Worm (Caenorhabditis elegans) whole organism, young adult: ENCODE results near the gene dkf-2.
A peak's percentile ranks its signal among the peaks of the same experiment; 100 is the strongest.

ENCODE experiments used
- C06A6.2 ChIP-seq: fragments of 200-800 bp; sonication (Bioruptor generic); conservative IDR thresholded peaks from 2 replicates; pipeline ENCODE4 v1.3.6; 2022; ENCODE audit warnings: missing genetic modification characterization, missing compliant biosample characterization
- C17E4.6 ChIP-seq: fragments of 200-800 bp; sonication (Bioruptor generic); IDR thresholded peaks from 2 replicates; pipeline ENCODE4 v1.3.6; 2022; ENCODE audit warnings: missing genetic modification reagents, missing genetic modification characterization, missing compliant biosample characterization
- F33H1.4 ChIP-seq: fragments of 200-800 bp; sonication (Bioruptor generic); IDR thresholded peaks from 2 replicates; pipeline ENCODE4 v1.3.6; 2022; ENCODE audit warnings: missing genetic modification reagents, missing genetic modification characterization, missing compliant biosample characterization
- F55B11.4 ChIP-seq: sonication (generic microtip); optimal IDR thresholded peaks from 2 replicates; lab custom pipeline; 2016; ENCODE audit warnings: missing compliant biosample characterization, missing genetic modification characterization, borderline replicate concordance; ENCODE audit not compliant: insufficient read depth
- athp-1 ChIP-seq: sonication (generic microtip); optimal IDR thresholded peaks from 2 replicates; lab custom pipeline; 2017; ENCODE audit warnings: mild to moderate bottlenecking, missing genetic modification characterization, missing compliant biosample characterization
- attf-5 ChIP-seq: fragments of 200-800 bp; sonication (Bioruptor generic); optimal IDR thresholded peaks from 2 replicates; lab custom pipeline; 2018; ENCODE audit warnings: mild to moderate bottlenecking, missing genetic modification characterization, missing compliant biosample characterization
- bed-1 ChIP-seq: fragments of 200-800 bp; sonication (Bioruptor generic); IDR thresholded peaks from 2 replicates; pipeline ENCODE4 v1.3.6; 2022; ENCODE audit warnings: missing genetic modification reagents, missing genetic modification characterization, missing compliant biosample characterization
- cebp-1 ChIP-seq, 2 experiments: fragments of 200-800 bp in 1 of 2; sonication (Bioruptor generic) in 1 of 2; sonication (generic microtip) in 1 of 2; IDR thresholded peaks in 1 of 2; optimal IDR thresholded peaks in 1 of 2; 2 replicates each; pipeline versions ENCODE4 v1.3.6 to Lab custom; 2017 to 2022; ENCODE audit warnings: missing compliant biosample characterization in 2 of 2, missing genetic modification characterization in 2 of 2, mild to moderate bottlenecking in 1 of 2, missing genetic modification reagents in 1 of 2, moderate library complexity in 1 of 2
- ceh-79 ChIP-seq: sonication (generic microtip); optimal IDR thresholded peaks from 2 replicates; lab custom pipeline; 2017; ENCODE audit warnings: mild to moderate bottlenecking, missing genetic modification characterization, missing compliant biosample characterization
- ceh-91 ChIP-seq: fragments of 200-800 bp; sonication (Bioruptor generic); IDR thresholded peaks from 2 replicates; pipeline ENCODE4 v1.3.6; 2022; ENCODE audit warnings: missing genetic modification reagents, missing genetic modification characterization, missing compliant biosample characterization
- die-1 ChIP-seq: sonication (generic microtip); optimal IDR thresholded peaks from 2 replicates; lab custom pipeline; 2016; ENCODE audit warnings: missing genotype, mild to moderate bottlenecking, missing genetic modification characterization, missing compliant biosample characterization
- dox-1 ChIP-seq: fragments of 200-800 bp; sonication (Bioruptor generic); IDR thresholded peaks from 2 replicates; pipeline ENCODE4 v1.3.6; 2022; ENCODE audit warnings: missing genetic modification reagents, missing genetic modification characterization, missing compliant biosample characterization
- dpl-1 ChIP-seq: fragments of 150-350 bp; optimal IDR thresholded peaks from 2 replicates; lab custom pipeline; 2014; ENCODE audit warnings: missing biosample characterization, missing genetic modification reagents, missing genetic modification characterization
- ekl-4 ChIP-seq: fragments of 200-800 bp; sonication (Bioruptor generic); IDR thresholded peaks from 2 replicates; pipeline ENCODE4 v1.3.6; 2022; ENCODE audit warnings: missing genetic modification reagents, missing genetic modification characterization, missing compliant biosample characterization
- hrde-1 ChIP-seq: sonication (generic microtip); optimal IDR thresholded peaks from 2 replicates; lab custom pipeline; 2016; ENCODE audit warnings: missing genetic modification characterization, mild to moderate bottlenecking, missing compliant biosample characterization, moderate library complexity, missing genotype, missing genetic modification reagents, borderline replicate concordance
- lin-40 ChIP-seq: sonication (generic microtip); optimal IDR thresholded peaks from 2 replicates; lab custom pipeline; 2016; ENCODE audit warnings: missing genetic modification characterization, mild to moderate bottlenecking, missing compliant biosample characterization, missing genotype, missing genetic modification reagents
- lsl-1 ChIP-seq: fragments of 200-800 bp; sonication (Bioruptor generic); optimal IDR thresholded peaks from 2 replicates; lab custom pipeline; 2018; ENCODE audit warnings: mild to moderate bottlenecking, missing genetic modification characterization, moderate library complexity, missing compliant biosample characterization
- lsy-27 ChIP-seq: sonication (generic microtip); optimal IDR thresholded peaks from 2 replicates; lab custom pipeline; 2017; ENCODE audit warnings: missing genetic modification characterization, mild to moderate bottlenecking, missing compliant biosample characterization, antibody characterized with exemption, missing genotype, borderline replicate concordance; ENCODE audit not compliant: insufficient read depth
- mcd-1 ChIP-seq: fragments of 200-800 bp; sonication (Bioruptor generic); IDR thresholded peaks from 2 replicates; pipeline ENCODE4 v1.3.6; 2022; ENCODE audit warnings: missing genetic modification reagents, missing genetic modification characterization, missing compliant biosample characterization
- mel-28 ChIP-seq: sonication (generic microtip); optimal IDR thresholded peaks from 2 replicates; lab custom pipeline; 2016; ENCODE audit warnings: borderline replicate concordance, mild to moderate bottlenecking, missing genetic modification characterization, missing compliant biosample characterization
- nfyb-1 ChIP-seq: fragments of 200-800 bp; sonication (Bioruptor generic); IDR thresholded peaks from 2 replicates; pipeline ENCODE4 v1.3.6; 2022; ENCODE audit warnings: missing genetic modification reagents, missing genetic modification characterization, missing compliant biosample characterization
- nhr-90 ChIP-seq: sonication (generic microtip); optimal IDR thresholded peaks from 2 replicates; lab custom pipeline; 2016; ENCODE audit warnings: missing genotype, mild to moderate bottlenecking, missing genetic modification characterization, missing compliant biosample characterization
- pha-4 ChIP-seq: fragments of 150-350 bp; sonication (generic microtip); optimal IDR thresholded peaks from 2 replicates; lab custom pipeline; 2014; ENCODE audit warnings: missing biosample characterization, missing genetic modification reagents, missing genetic modification characterization
- sptf-2 ChIP-seq: fragments of 200-800 bp; sonication (Bioruptor generic); optimal IDR thresholded peaks from 2 replicates; lab custom pipeline; 2018; ENCODE audit warnings: mild to moderate bottlenecking, missing genetic modification characterization, missing compliant biosample characterization
- unc-130 ChIP-seq: sonication (generic microtip); optimal IDR thresholded peaks from 2 replicates; lab custom pipeline; 2016; ENCODE audit warnings: missing genetic modification reagents, missing genetic modification characterization, missing compliant biosample characterization
- xnd-1 ChIP-seq: sonication (generic microtip); optimal IDR thresholded peaks from 2 replicates; lab custom pipeline; 2016; ENCODE audit warnings: missing genotype, missing genetic modification reagents, missing genetic modification characterization, missing compliant biosample characterization
- zfh-2 ChIP-seq: fragments of 200-800 bp; sonication (Bioruptor generic); conservative IDR thresholded peaks from 2 replicates; pipeline ENCODE4 v1.3.6; 2022; ENCODE audit warnings: missing genetic modification reagents, missing genetic modification characterization, missing compliant biosample characterization
- ztf-6 ChIP-seq: fragments of 200-800 bp; sonication (Bioruptor generic); IDR thresholded peaks from 2 replicates; pipeline ENCODE4 v1.3.6; 2022; ENCODE audit warnings: missing genetic modification reagents, missing genetic modification characterization, missing compliant biosample characterization

dkf-2 gene

DNA sequence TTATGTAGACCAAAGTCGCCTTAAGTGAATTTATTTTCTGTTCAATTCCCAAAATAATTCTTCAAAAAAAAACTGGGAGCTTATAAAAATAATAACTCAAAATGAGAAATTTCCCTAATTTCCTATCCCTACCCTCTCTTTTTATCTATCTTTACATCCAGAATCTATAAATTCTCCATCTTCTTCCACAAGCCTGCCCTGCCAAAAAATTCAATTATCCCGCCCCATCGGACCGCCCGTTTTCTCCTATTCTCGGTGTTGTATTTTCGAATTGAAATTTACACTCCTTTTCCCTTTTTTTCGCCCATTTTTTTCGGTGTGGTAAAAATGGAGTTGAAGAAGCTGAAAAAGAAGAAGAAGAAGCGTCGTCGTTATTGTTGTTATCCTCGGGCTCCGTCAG lies 2.1 kb downstream of the dkf-2 start:
- TF ChIP-seq ceh-91 = no peak
- TF ChIP-seq ekl-4 (GFP tag; lab: Robert Waterston, UW) = no peak
- no peak for TF ChIP-seq dox-1 (GFP tag; lab: Robert Waterston, UW)
- no peak for TF ChIP-seq C06A6.2 (GFP tag; lab: Robert Waterston, UW)
- TF ChIP-seq ceh-79 (tag; lab: Kevin White, UChicago) = no peak
- no peak for TF ChIP-seq ztf-6 (GFP tag; lab: Robert Waterston, UW)
- no peak for TF ChIP-seq dpl-1 (GFP tag; lab: Kevin White, UChicago)
- TF ChIP-seq hrde-1 (tag; lab: Kevin White, UChicago) = no peak
- no peak for TF ChIP-seq pha-4 (tag; lab: Kevin White, UChicago)
- no peak for TF ChIP-seq mcd-1
- no peak for TF ChIP-seq lsy-27
- no peak for TF ChIP-seq F33H1.4 (GFP tag; lab: Robert Waterston, UW)
- TF ChIP-seq die-1 = no peak
- TF ChIP-seq attf-5 (GFP tag; lab: Kevin White, UChicago) = no peak
- no peak for TF ChIP-seq bed-1
- no peak for TF ChIP-seq nhr-90 (tag; lab: Kevin White, UChicago)

DNA sequence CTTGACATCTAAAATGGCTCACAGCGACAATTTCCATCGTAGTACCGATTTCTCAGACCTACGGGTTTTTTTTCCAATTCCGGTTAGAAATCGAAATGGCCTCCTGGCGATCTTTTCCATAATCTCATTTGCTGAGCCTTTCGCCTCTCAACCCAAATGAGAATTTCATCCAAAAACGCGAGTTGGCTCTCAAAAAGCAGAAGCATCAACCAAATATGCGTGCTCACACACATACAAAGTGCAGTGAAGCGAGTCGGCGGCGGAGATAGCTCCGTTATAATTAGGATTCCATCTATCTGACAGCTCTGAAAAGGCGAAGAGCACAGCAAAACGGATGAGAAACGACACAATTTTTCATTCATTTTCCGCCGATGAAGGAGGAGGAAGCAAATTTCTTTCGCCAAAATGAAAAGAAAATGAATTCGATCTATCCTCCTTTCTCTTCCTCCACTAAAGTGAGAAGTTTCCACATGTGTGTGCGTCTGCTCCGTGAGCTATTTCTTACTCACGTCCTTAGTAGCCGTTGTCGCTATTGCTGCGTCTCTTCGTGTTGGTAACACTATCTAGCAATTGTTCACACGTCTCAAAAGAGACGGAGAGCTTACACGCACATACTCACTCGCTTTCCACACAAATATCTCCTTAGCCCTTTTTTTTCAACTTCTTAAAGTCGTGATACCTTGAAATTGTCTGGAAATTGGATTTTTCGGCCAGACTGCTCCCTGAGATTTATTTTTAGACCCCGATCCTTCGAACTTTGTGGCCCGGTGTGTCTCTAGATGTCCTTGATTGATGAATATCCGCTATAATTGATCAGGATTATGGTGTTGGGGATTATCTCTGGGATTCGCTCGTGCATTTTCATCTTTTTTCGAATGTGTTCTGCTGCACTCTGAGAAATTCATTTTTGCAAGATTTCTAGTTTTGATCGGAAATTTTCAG lies 4.9 kb downstream of the dkf-2 start:
- 0 out of 2 replicates have a peak, but pooled peaks have one; percentile 14 for TF ChIP-seq zfh-2
- no peak for TF ChIP-seq dox-1 (GFP tag; lab: Robert Waterston, UW)
- TF ChIP-seq, all 124 proteins: peak for 1

DNA sequence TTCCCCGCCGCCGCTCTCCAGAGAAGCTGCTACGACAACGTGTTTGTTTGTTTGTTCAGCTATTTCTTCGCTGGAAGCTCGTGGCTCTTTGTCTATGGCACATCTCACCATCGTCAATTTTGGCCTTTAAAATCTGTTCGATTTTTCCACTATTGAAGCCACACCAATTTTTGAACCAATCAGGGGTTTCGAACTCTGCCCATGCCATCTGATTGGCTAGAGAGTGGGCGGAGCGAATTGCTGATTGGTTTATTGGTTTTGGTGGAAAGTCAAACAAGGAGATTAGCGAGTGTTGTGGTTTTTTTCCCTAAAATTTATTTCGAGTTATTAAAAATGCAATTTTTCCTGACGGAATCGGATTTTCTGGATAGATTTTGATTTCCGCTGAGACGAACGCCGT lies 8.7 kb downstream of the dkf-2 start:
- TF ChIP-seq F55B11.4 (tag; lab: Kevin White, UChicago) = no peak
- no peak for TF ChIP-seq sptf-2 (GFP tag; lab: Kevin White, UChicago)
- no peak for TF ChIP-seq lin-40 (tag; lab: Kevin White, UChicago)

DNA sequence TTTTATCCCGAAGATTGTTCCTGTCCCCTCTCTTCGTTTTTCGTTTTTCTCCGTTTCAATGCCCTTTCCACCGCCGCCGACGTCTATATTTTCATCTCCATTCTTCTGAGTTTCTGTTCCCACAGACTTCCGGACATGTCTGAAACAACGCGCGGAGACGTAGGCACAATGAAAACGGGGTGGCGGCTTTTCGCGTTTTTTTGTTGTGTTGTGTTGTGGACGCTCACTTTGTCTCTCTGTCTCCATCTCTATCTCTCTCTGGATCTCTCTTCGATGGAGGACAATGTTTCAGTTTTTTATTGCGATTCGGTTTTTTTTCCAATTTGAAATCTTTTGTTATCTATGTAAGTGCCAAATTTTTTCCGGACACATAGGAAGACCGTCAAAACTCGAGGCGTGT lies 12.5 kb downstream of the dkf-2 start:
- TF ChIP-seq athp-1 (tag; lab: Kevin White, UChicago) = no peak
- TF ChIP-seq unc-130 = no peak
- no peak for TF ChIP-seq cebp-1 (GFP tag; IDR thresholded peaks at IDR 0.05; lab: Robert Waterston, UW)
- TF ChIP-seq cebp-1 (tag; optimal IDR thresholded peaks at IDR 0.05; lab: Kevin White, UChicago) = no peak
- TF ChIP-seq lsl-1 (GFP tag; lab: Kevin White, UChicago) = no peak
- no peak for TF ChIP-seq C17E4.6
- peak; percentile 67; the same call in 1 of the 2 replicates for TF ChIP-seq zfh-2
- TF ChIP-seq mel-28 (tag; lab: Kevin White, UChicago) = no peak

DNA sequence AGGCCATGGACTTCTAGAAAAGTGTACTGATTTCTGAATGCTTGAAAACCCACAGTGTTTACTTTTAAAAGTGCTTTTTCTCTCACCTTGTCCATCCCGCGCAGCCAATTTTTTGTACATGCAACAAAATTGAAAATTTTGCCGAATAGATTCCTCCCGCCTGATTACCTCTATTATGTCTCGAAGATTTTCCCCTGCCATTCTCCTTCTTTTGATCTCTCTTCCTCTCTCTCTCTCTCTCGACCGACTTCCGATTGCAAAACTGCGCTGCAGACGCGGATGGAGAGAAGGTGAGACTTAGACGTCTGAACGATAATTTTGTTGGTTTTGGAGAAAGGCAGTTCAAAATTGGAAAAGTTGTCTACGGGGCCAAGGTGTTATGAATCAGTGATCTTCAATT lies 27.0 kb downstream of the dkf-2 start:
- 0 out of 2 replicates have a peak, but pooled peaks have one; percentile 14 for TF ChIP-seq zfh-2
- TF ChIP-seq xnd-1 (tag; lab: Kevin White, UChicago) = no peak
- TF ChIP-seq nfyb-1 (GFP tag; lab: Robert Waterston, UW) = 0 out of 2 replicates have a peak, but pooled peaks have one; percentile 28
